Worm (Caenorhabditis elegans) whole organism, young adult: ENCODE results near the gene mcat-1.

Experiments used
- B0261.1 ChIP-seq: sonication (generic microtip); optimal IDR thresholded peaks from 2 replicates; lab custom pipeline; 2016; ENCODE audit warnings: mild to moderate bottlenecking, missing genetic modification characterization, moderate library complexity, missing compliant biosample characterization
- B0336.3 ChIP-seq: fragments of 200-800 bp; sonication (Bioruptor generic); IDR thresholded peaks from 2 replicates; pipeline ENCODE4 v1.3.6; 2022; ENCODE audit warnings: missing genetic modification characterization, missing compliant biosample characterization
- D2030.7 ChIP-seq: fragments of 200-800 bp; sonication (Bioruptor generic); IDR thresholded peaks from 2 replicates; pipeline ENCODE4 v1.3.6; 2022; ENCODE audit warnings: missing genetic modification reagents, missing genetic modification characterization, missing compliant biosample characterization
- F10E7.11 ChIP-seq: sonication (generic microtip); optimal IDR thresholded peaks from 2 replicates; lab custom pipeline; 2017; ENCODE audit warnings: mild to moderate bottlenecking, missing genetic modification characterization, moderate library complexity, missing compliant biosample characterization
- F23B12.7 ChIP-seq: sonication (generic microtip); optimal IDR thresholded peaks from 2 replicates; lab custom pipeline; 2017; ENCODE audit warnings: missing genetic modification characterization, mild to moderate bottlenecking, missing compliant biosample characterization, antibody characterized with exemption, moderate library complexity; ENCODE audit not compliant: insufficient read depth
- F52B5.7 ChIP-seq: sonication (generic microtip); optimal IDR thresholded peaks from 2 replicates; lab custom pipeline; 2016; ENCODE audit warnings: mild to moderate bottlenecking, missing genetic modification characterization, missing compliant biosample characterization
- K11D2.4 ChIP-seq: fragments of 200-800 bp; sonication (Bioruptor generic); IDR thresholded peaks from 2 replicates; pipeline ENCODE4 v1.3.6; 2022; ENCODE audit warnings: missing genetic modification reagents, missing genetic modification characterization, missing compliant biosample characterization
- T26A5.8 ChIP-seq: sonication (generic microtip); optimal IDR thresholded peaks from 2 replicates; lab custom pipeline; 2016; ENCODE audit warnings: missing genetic modification characterization, missing compliant biosample characterization
- Y53F4B.3 ChIP-seq: fragments of 200-800 bp; sonication (Bioruptor generic); IDR thresholded peaks from 2 replicates; pipeline ENCODE4 v1.3.6; 2022; ENCODE audit warnings: missing genetic modification reagents, missing genetic modification characterization, missing compliant biosample characterization
- Y56A3A.18 ChIP-seq: fragments of 200-800 bp; sonication (Bioruptor generic); IDR thresholded peaks from 2 replicates; pipeline ENCODE4 v1.3.6; 2022; ENCODE audit warnings: missing genetic modification reagents, missing genetic modification characterization, missing compliant biosample characterization
- aptf-3 ChIP-seq: fragments of 200-800 bp; sonication (Bioruptor generic); IDR thresholded peaks from 2 replicates; pipeline ENCODE4 v1.3.6; 2022; ENCODE audit warnings: missing genetic modification characterization, missing compliant biosample characterization
- cebp-1 ChIP-seq, 2 experiments: fragments of 200-800 bp in 1 of 2; sonication (Bioruptor generic) in 1 of 2; sonication (generic microtip) in 1 of 2; IDR thresholded peaks in 1 of 2; optimal IDR thresholded peaks in 1 of 2; 2 replicates each; pipeline versions ENCODE4 v1.3.6 to Lab custom; 2017 to 2022; ENCODE audit warnings: missing compliant biosample characterization in 2 of 2, missing genetic modification characterization in 2 of 2, mild to moderate bottlenecking in 1 of 2, missing genetic modification reagents in 1 of 2, moderate library complexity in 1 of 2
- ceh-100 ChIP-seq: fragments of 200-800 bp; sonication (Bioruptor generic); IDR thresholded peaks from 2 replicates; pipeline ENCODE4 v1.3.6; 2022; ENCODE audit warnings: missing genetic modification reagents, missing genetic modification characterization, missing compliant biosample characterization
- ceh-91 ChIP-seq: fragments of 200-800 bp; sonication (Bioruptor generic); IDR thresholded peaks from 2 replicates; pipeline ENCODE4 v1.3.6; 2022; ENCODE audit warnings: missing genetic modification reagents, missing genetic modification characterization, missing compliant biosample characterization
- dox-1 ChIP-seq: fragments of 200-800 bp; sonication (Bioruptor generic); IDR thresholded peaks from 2 replicates; pipeline ENCODE4 v1.3.6; 2022; ENCODE audit warnings: missing genetic modification reagents, missing genetic modification characterization, missing compliant biosample characterization
- egl-18 ChIP-seq: fragments of 200-800 bp; sonication (Bioruptor generic); IDR thresholded peaks from 2 replicates; pipeline ENCODE4 v1.3.6; 2022; ENCODE audit warnings: missing genetic modification reagents, missing genetic modification characterization, missing compliant biosample characterization
- egrh-3 ChIP-seq: fragments of 200-800 bp; sonication (Bioruptor generic); IDR thresholded peaks from 2 replicates; pipeline ENCODE4 v1.3.6; 2022; ENCODE audit warnings: missing genetic modification reagents, missing genetic modification characterization, missing compliant biosample characterization
- fkh-3 ChIP-seq: sonication (generic microtip); optimal IDR thresholded peaks from 2 replicates; lab custom pipeline; 2016; ENCODE audit warnings: mild to moderate bottlenecking, missing genetic modification characterization, missing compliant biosample characterization
- gei-17 ChIP-seq: fragments of 200-800 bp; sonication (Bioruptor generic); optimal IDR thresholded peaks from 2 replicates; lab custom pipeline; 2018; ENCODE audit warnings: mild to moderate bottlenecking, missing genetic modification characterization, missing compliant biosample characterization
- hrde-1 ChIP-seq: sonication (generic microtip); optimal IDR thresholded peaks from 2 replicates; lab custom pipeline; 2016; ENCODE audit warnings: missing genetic modification characterization, mild to moderate bottlenecking, missing compliant biosample characterization, moderate library complexity, missing genotype, missing genetic modification reagents, borderline replicate concordance
- lin-54 ChIP-seq: fragments of 200-800 bp; sonication (Bioruptor generic); optimal IDR thresholded peaks from 2 replicates; lab custom pipeline; 2018; ENCODE audit warnings: mild to moderate bottlenecking, missing genetic modification characterization, missing compliant biosample characterization
- madf-10 ChIP-seq: sonication (generic microtip); optimal IDR thresholded peaks from 2 replicates; lab custom pipeline; 2016; ENCODE audit warnings: mild to moderate bottlenecking, missing genetic modification characterization, missing compliant biosample characterization
- madf-3 ChIP-seq: fragments of 200-800 bp; sonication (Bioruptor generic); IDR thresholded peaks from 2 replicates; pipeline ENCODE4 v1.3.6; 2022; ENCODE audit warnings: missing genetic modification reagents, missing genetic modification characterization, missing compliant biosample characterization
- nfya-2 ChIP-seq: fragments of 200-800 bp; sonication (Bioruptor generic); IDR thresholded peaks from 2 replicates; pipeline ENCODE4 v1.3.6; 2022; ENCODE audit warnings: missing genetic modification reagents, missing genetic modification characterization, missing compliant biosample characterization
- nfyb-1 ChIP-seq: fragments of 200-800 bp; sonication (Bioruptor generic); IDR thresholded peaks from 2 replicates; pipeline ENCODE4 v1.3.6; 2022; ENCODE audit warnings: missing genetic modification reagents, missing genetic modification characterization, missing compliant biosample characterization
- nhr-80 ChIP-seq: sonication (generic microtip); optimal IDR thresholded peaks from 2 replicates; lab custom pipeline; 2016; ENCODE audit warnings: missing genetic modification characterization, missing compliant biosample characterization
- pbrm-1 ChIP-seq: fragments of 200-800 bp; sonication (Bioruptor generic); IDR thresholded peaks from 2 replicates; pipeline ENCODE4 v1.3.6; 2022; ENCODE audit warnings: missing genetic modification reagents, missing genetic modification characterization, missing compliant biosample characterization
- rec-8 ChIP-seq, 2 experiments: sonication (generic microtip); optimal IDR thresholded peaks; 2 replicates each; lab custom pipeline; 2016; ENCODE audit warnings: mild to moderate bottlenecking in 2 of 2, missing genetic modification characterization in 2 of 2, missing genetic modification reagents in 2 of 2, missing genotype in 2 of 2, missing biosample characterization in 1 of 2, missing compliant biosample characterization in 1 of 2, moderate library complexity in 1 of 2
- repo-1 ChIP-seq: sonication (generic microtip); optimal IDR thresholded peaks from 2 replicates; lab custom pipeline; 2017; ENCODE audit warnings: mild to moderate bottlenecking, missing genetic modification characterization, missing compliant biosample characterization
- snpc-1.3 ChIP-seq: sonication (generic microtip); optimal IDR thresholded peaks from 2 replicates; lab custom pipeline; 2017; ENCODE audit warnings: missing genetic modification characterization, mild to moderate bottlenecking, missing compliant biosample characterization, antibody characterized with exemption, moderate library complexity, missing genotype, missing genetic modification reagents; ENCODE audit not compliant: insufficient read depth
- somi-1 ChIP-seq: fragments of 200-800 bp; sonication (Bioruptor generic); optimal IDR thresholded peaks from 2 replicates; lab custom pipeline; 2018; ENCODE audit warnings: mild to moderate bottlenecking, missing genetic modification characterization, missing compliant biosample characterization
- tbx-9 ChIP-seq: sonication (generic microtip); optimal IDR thresholded peaks from 2 replicates; lab custom pipeline; 2016; ENCODE audit warnings: borderline replicate concordance, missing genetic modification characterization, inconsistent platforms, missing compliant biosample characterization
- unc-62 ChIP-seq: fragments of 150-350 bp; optimal IDR thresholded peaks from 2 replicates; lab custom pipeline; 2014; ENCODE audit warnings: missing biosample characterization, missing genetic modification reagents, missing genetic modification characterization
- xnd-1 ChIP-seq: sonication (generic microtip); optimal IDR thresholded peaks from 2 replicates; lab custom pipeline; 2016; ENCODE audit warnings: missing genotype, missing genetic modification reagents, missing genetic modification characterization, missing compliant biosample characterization
- zfh-2 ChIP-seq: fragments of 200-800 bp; sonication (Bioruptor generic); conservative IDR thresholded peaks from 2 replicates; pipeline ENCODE4 v1.3.6; 2022; ENCODE audit warnings: missing genetic modification reagents, missing genetic modification characterization, missing compliant biosample characterization

Gene mcat-1

DNA sequence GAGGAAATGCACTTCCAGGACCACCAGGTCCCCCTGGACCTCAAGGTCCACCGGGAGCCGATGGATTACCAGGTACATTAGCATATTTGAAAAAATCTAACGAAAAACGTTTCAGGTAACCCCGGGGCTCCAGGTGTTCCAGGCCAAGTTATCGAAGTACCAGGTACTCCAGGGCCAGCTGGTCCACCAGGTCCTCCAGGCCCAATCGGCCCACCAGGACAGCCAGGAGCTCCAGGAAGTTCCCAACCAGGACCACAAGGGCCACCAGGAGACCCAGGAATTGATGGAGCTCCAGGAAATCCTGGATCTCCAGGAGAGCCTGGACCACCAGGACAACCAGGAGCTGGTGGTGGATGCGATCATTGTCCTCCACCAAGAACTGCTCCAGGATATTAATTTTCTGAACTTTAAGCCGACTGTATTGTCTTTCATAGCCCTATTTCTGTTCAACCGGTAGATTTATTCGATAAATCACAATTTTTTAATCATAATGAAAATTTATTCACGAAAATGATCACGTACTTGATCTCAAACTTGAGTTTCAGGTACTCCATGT lies 14.1 kb upstream of the mcat-1 start:
- no peak for TF ChIP-seq aptf-3 (GFP tag; lab: Robert Waterston, UW)
- TF ChIP-seq cebp-1 (GFP tag; IDR thresholded peaks at IDR 0.05; lab: Robert Waterston, UW): no peak
- no peak for TF ChIP-seq cebp-1 (tag; optimal IDR thresholded peaks at IDR 0.05; lab: Kevin White, UChicago)
- no peak for TF ChIP-seq nhr-80
- peak in 1 of 2 experiments; percentile 6 for TF ChIP-seq rec-8 (tag; optimal IDR thresholded peaks at IDR 0.05; lab: Kevin White, UChicago)
- TF ChIP-seq lin-54: no peak
- 0 out of 2 replicates have a peak, but pooled peaks have one; percentile 8 for TF ChIP-seq ceh-91 (GFP tag; lab: Robert Waterston, UW)
- no peak for TF ChIP-seq nfya-2 (GFP tag; lab: Robert Waterston, UW)
- no peak for TF ChIP-seq B0261.1 (tag; lab: Kevin White, UChicago)
- no peak for TF ChIP-seq fkh-3
- peak; percentile 62; the same call in 1 of the 2 replicates for TF ChIP-seq egrh-3 (GFP tag; lab: Robert Waterston, UW)
- peak; percentile 71 for TF ChIP-seq zfh-2 (GFP tag; lab: Robert Waterston, UW)
- TF ChIP-seq dox-1 (GFP tag; lab: Robert Waterston, UW): 0 out of 2 replicates have a peak, but pooled peaks have one; percentile 5

ce11 chrII:104234-104633 lies 12.9 kb upstream of the mcat-1 start, which contains the start of gene col-68:
Gene col-68 (plus strand): TSS chrII:104534.
- TF ChIP-seq tbx-9 (tag; lab: Kevin White, UChicago): no peak
- TF ChIP-seq egl-18 (GFP tag; lab: Robert Waterston, UW): no peak
- TF ChIP-seq Y56A3A.18 (GFP tag; lab: Robert Waterston, UW): no peak

DNA sequence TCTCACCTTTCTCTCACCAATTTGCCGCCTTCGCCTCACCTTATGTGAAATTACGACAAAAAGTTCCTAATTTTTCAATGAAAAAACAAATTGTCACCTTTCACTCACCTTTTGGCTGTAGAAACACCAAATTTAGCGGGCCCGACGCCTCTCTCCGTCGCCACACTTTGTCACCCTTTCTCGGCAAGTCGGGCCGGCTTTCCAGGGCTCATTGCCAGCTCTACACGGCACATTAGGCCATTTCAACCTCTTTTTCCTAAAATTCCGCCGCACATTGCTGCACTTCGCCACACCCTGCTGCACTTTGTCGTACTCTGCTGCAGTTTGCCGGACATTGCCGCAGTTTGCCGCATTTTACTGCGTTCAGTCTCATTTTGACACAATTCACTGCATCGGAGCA lies 9.9 kb upstream of the mcat-1 start:
- TF ChIP-seq T26A5.8 (tag; lab: Kevin White, UChicago) (no peak), gei-17 (GFP tag; lab: Kevin White, UChicago) (no peak), zfh-2 (GFP tag; lab: Robert Waterston, UW) (peak; percentile 71), F10E7.11 (no peak), ceh-91 (GFP tag; lab: Robert Waterston, UW) (0 out of 2 replicates have a peak, but pooled peaks have one; percentile 29), F52B5.7 (tag; lab: Kevin White, UChicago) (peak; percentile 50), madf-3 (GFP tag; lab: Robert Waterston, UW) (0 out of 2 replicates have a peak, but pooled peaks have one; percentile 4), unc-62 (no peak), somi-1 (GFP tag; lab: Kevin White, UChicago) (no peak), K11D2.4 (GFP tag; lab: Robert Waterston, UW) (no peak), repo-1 (tag; lab: Kevin White, UChicago) (no peak), B0336.3 (GFP tag; lab: Robert Waterston, UW) (0 out of 2 replicates have a peak, but pooled peaks have one; percentile 42), xnd-1 (tag; lab: Kevin White, UChicago) (no peak), D2030.7 (GFP tag; lab: Robert Waterston, UW) (no peak; the same call in 1 of the 2 replicates), snpc-1.3 (tag; lab: Kevin White, UChicago) (no peak), madf-10 (no peak), hrde-1 (peak; percentile 30), F23B12.7 (tag; lab: Kevin White, UChicago) (no peak), pbrm-1 (GFP tag; lab: Robert Waterston, UW) (no peak), nfyb-1 (GFP tag; lab: Robert Waterston, UW) (no peak), nfya-2 (GFP tag; lab: Robert Waterston, UW) (no peak), ceh-100 (GFP tag; lab: Robert Waterston, UW) (no peak), Y53F4B.3 (GFP tag; lab: Robert Waterston, UW) (no peak)
